Fruit fly (Drosophila melanogaster) whole organism: ENCODE measurements around the gene CG6664.

Experiments
- CG8478 ChIP-seq: fragments of >200 bp; optimal IDR thresholded peaks from 2 replicates; lab custom pipeline; 2018; ENCODE audit warnings: inconsistent platforms
- Dll ChIP-seq: fragments of >200 bp; optimal IDR thresholded peaks from 2 replicates; lab custom pipeline; 2017
- EcR ChIP-seq, 2 experiments: fragments of >200 bp; optimal IDR thresholded peaks; 2 replicates each; lab custom pipeline; 2017; ENCODE audit warnings: missing biosample characterization in 2 of 2, missing genetic modification characterization in 2 of 2, missing genetic modification reagents in 2 of 2
- pan ChIP-seq: fragments of >200 bp; optimal IDR thresholded peaks from 2 replicates; lab custom pipeline; 2017
- psq ChIP-seq: fragments of >200 bp; optimal IDR thresholded peaks from 2 replicates; lab custom pipeline; 2017
- usp ChIP-seq: fragments of >200 bp; optimal IDR thresholded peaks from 2 replicates; lab custom pipeline; 2017; ENCODE audit warnings: missing biosample characterization, missing genetic modification characterization, mixed read lengths

CG6664 gene

DNA sequence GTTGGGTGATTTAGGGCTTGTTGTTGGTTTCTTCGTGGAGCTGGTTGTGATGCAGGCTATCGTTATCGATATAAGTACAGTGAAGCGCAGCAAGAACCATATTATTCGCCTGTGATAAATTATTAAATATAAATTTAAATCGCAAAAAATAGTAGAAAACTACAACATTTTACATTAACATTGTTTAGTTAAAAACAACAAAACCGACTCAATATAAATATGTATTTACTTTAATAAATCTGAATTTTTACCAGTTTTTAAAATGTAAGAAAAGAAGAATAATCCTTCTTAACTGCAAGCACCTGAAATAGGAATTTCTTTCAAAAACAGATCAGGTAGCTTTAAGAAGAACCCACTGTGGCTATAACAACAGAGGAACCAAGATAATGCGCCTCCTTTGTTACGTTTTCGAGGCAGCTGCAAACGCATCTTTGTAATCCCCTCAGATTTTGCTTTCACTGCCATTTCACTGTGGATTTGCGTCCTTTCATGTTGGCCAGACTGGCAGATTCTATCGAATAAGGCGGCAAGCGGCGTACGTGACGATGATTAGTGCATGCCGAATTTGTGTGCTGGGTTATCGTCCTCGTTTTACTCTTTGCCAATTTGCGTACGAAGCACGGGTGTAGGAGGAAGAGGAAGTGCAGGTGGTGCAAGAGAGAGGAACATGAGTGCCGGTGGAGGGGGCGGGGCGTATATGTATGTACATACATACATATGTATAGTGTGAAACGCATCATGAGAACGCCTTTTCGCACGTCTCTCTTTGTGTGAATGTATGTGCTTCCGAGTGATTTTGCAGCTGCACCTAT lies 5.3 kb downstream of the CG6664 start:
- TF ChIP-seq usp (GFP tag; lab: Kevin White, UChicago) (no peak), CG8478 (peak; percentile 24), psq (lab: Kevin White, UChicago) (no peak), EcR (GFP tag; optimal IDR thresholded peaks at IDR 0.05; lab: Kevin White, UChicago) (no peak)

DNA sequence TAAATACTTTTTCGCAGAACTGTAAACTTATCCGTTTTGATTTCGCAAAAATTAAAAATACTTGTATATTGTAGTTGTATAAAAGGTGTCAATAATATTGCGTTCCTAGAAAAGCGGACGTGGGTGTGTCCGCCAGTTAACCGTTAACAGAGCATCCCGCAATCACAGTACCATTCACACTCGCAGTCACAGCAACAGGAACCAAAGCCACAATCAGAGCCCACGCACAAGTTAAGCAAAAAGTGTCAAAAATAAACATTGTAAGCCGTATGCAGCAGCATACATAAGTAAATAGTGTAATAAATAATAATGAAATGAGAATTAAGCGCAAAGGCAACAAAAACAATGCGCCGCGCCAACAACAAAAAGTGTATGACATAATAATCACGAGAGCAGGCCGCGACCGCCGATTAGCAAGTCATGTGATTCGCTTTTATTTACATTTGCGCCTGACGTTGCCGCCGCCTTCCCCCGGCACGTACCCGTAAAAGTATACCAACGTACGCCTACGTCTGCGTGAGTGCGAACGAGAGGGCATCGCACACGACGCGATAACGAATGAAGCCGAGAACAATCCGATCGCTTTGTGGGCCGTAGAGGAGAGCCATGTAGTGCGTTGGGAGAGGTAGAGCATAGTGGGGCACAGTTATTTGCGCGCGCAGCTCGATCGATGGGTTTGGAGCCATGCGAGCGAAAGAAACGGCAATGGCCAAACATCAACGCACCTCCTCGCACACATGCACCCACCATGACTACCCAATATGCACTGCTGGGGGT lies 6.1 kb downstream of the CG6664 start:
- peak in 1 of 2 experiments; percentile 38 for TF ChIP-seq EcR (GFP tag; optimal IDR thresholded peaks at IDR 0.05; lab: Kevin White, UChicago)
- peak; percentile 21 for TF ChIP-seq CG8478
- TF ChIP-seq pan (lab: Kevin White, UChicago): no peak
- no peak for TF ChIP-seq usp (GFP tag; lab: Kevin White, UChicago)
- no peak for TF ChIP-seq psq (lab: Kevin White, UChicago)
- TF ChIP-seq Dll: no peak

DNA sequence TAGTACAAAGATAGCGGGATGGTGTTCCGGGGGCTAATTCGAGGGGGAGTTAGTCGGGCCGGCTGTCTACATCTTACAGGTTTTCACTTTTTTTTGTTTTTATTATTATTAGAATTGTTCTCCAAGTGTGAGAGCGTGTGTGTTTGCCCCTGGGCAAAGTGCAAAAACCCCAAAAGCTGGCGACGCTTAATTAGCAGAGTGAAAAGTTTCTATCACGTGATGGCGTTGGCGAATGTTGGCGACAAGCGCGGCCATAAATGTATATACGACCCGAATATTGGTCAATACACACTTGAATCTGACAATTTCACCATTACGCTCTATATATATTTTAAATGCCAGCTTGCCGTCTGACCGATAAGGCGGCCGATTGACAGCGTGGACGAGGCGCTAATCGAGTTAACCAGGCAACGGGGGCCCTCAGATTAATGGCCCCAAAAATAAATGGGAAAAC lies 7.0 kb downstream of the CG6664 start:
- TF ChIP-seq Dll (no peak), usp (GFP tag; lab: Kevin White, UChicago) (no peak), pan (lab: Kevin White, UChicago) (no peak), EcR (GFP tag; optimal IDR thresholded peaks at IDR 0.05; lab: Kevin White, UChicago) (no peak), psq (lab: Kevin White, UChicago) (no peak), CG8478 (no peak)

DNA sequence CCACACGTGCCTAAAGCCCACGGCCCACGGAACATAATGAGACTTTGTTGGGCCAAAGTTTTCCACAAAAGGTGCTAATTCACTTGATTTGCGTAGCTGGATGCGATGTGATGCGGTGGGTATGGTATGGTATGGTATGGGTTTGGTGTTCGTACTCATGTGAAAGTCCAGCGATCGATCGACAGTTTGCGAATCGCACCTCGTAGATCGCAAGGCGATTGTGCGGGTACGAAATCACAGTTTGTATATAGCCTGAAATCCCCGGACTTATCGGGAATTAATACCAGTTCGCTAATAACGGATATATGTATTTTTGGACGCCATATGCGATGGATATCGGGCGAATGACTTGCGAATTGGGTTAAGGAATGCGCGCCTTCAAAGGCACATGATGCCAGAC lies 8.0 kb downstream of the CG6664 start:
- no peak for TF ChIP-seq usp (GFP tag; lab: Kevin White, UChicago)
- no peak for TF ChIP-seq EcR (GFP tag; optimal IDR thresholded peaks at IDR 0.05; lab: Kevin White, UChicago)
- no peak for TF ChIP-seq Dll
- TF ChIP-seq pan (lab: Kevin White, UChicago): no peak
- TF ChIP-seq CG8478: no peak
- TF ChIP-seq psq (lab: Kevin White, UChicago): no peak

DNA sequence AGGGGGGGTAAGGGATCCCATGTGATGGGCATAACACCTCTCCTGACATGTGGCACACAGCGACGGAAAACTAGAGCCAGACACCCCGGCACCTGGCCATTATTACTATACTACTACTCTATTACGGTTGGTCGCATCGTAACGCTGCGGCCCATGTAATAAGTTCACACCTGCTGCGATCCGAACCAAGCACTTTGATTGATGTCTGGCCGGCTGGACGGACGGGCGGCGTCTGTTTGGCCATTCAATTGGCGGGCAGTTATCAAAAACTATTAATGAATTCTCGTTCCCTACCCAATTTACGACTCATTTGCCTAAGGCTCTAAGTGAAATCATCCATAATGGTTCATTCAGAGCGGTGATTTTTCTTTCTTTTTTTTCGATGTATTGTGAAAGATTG lies 8.5 kb downstream of the CG6664 start:
- TF ChIP-seq pan (lab: Kevin White, UChicago) (no peak), Dll (no peak), usp (GFP tag; lab: Kevin White, UChicago) (no peak)

DNA sequence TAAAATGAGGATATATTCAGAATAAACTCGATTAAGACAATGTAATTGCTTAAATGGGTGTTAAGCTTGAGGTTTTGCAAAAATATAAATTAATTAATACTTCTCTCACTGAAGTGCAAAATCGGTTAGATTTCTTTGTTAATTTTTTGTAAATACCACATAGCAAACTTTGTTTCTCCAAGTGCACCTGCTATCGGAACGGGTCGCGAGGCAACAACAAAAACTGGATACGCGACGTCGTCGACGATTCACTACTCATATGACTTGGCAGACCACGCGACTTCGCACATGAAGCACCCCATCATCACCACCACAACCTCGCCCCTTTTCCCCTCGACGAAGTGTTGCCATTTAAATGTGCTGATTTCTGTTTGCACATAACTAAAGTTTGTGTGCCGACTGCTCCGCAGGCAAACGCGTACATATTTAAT lies 8.9 kb downstream of the CG6664 start:
- TF ChIP-seq usp (GFP tag; lab: Kevin White, UChicago): no peak
- no peak for TF ChIP-seq Dll
- no peak for TF ChIP-seq psq (lab: Kevin White, UChicago)
- TF ChIP-seq EcR (GFP tag; optimal IDR thresholded peaks at IDR 0.05; lab: Kevin White, UChicago): no peak
- TF ChIP-seq CG8478: no peak
- TF ChIP-seq pan (lab: Kevin White, UChicago): no peak

DNA sequence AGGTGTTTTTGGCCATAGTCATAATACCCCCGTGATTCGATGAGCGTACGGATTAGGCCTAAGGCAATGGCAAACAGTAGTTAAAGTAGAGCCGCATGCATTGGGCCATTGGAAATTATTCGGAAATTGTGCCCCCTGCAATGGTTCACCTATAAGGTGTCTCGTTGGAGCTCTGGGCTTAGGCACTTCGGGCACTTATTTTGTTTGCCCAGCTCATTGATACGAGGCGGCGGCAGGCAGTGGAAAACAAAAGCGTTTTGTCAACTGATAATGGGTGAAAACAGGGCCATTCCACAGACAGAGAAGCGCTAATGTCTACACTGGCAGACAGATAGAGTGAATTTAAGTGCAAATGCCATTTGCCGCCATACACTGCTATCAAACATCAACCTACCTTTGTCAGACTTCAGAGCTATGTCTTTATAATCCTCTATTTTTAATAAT lies 9.7 kb downstream of the CG6664 start:
- TF ChIP-seq Dll (no peak), psq (lab: Kevin White, UChicago) (no peak), EcR (GFP tag; optimal IDR thresholded peaks at IDR 0.05; lab: Kevin White, UChicago) (no peak), usp (GFP tag; lab: Kevin White, UChicago) (no peak), CG8478 (no peak), pan (lab: Kevin White, UChicago) (no peak)

DNA sequence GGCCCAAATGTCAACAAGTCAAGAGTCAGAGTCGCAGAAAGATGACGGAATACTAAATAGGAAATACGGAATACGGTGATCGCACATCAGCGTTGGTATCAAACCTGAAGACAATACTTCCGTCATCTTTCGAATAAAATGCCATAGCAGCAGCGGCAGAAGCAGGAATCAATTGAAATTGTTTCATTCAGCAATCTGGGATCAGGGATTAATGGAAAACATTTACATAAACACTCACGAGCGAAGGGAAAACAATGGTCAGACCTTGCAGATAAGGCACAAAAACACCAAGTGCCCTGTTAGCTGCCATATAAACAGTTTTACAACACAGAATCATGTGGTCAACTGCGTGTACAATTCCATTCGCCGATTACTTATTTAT lies 10.6 kb downstream of the CG6664 start:
- no peak for TF ChIP-seq CG8478
- TF ChIP-seq Dll: no peak
- TF ChIP-seq pan (lab: Kevin White, UChicago): no peak
- no peak for TF ChIP-seq psq (lab: Kevin White, UChicago)
- TF ChIP-seq EcR (GFP tag; optimal IDR thresholded peaks at IDR 0.05; lab: Kevin White, UChicago): no peak
- no peak for TF ChIP-seq usp (GFP tag; lab: Kevin White, UChicago)

DNA sequence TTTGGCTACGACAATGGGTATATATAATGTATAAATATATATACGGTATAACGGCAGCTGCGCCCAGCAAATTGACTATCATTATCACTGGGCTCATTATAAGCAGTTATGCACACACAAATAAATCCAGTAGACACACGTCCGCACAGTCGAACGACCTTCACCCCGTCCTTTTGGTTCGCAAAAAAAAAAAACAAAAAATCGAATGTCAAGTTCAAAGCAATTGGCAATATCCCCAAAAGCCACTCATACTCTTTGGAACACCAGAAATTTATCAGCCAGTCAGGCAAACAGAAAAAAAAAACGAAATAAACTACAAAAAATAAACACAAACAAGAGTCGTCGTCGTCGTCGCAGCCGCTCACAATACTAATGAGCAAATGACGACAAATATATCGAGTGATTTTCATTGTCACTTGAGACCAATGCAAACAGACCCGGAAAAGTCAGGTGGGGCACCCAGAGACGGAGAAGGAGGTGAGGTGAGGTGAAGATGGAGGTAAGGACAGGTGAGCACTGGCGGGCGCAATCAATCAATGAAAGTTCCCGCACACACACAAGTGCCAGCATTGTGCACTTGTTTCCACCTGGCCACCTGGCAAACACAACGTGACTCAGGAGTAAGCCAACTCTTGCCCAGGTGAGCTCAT lies 11.1 kb downstream of the CG6664 start:
- TF ChIP-seq psq (lab: Kevin White, UChicago) (no peak), Dll (no peak), CG8478 (no peak), usp (GFP tag; lab: Kevin White, UChicago) (no peak), pan (lab: Kevin White, UChicago) (no peak), EcR (GFP tag; optimal IDR thresholded peaks at IDR 0.05; lab: Kevin White, UChicago) (no peak)

DNA sequence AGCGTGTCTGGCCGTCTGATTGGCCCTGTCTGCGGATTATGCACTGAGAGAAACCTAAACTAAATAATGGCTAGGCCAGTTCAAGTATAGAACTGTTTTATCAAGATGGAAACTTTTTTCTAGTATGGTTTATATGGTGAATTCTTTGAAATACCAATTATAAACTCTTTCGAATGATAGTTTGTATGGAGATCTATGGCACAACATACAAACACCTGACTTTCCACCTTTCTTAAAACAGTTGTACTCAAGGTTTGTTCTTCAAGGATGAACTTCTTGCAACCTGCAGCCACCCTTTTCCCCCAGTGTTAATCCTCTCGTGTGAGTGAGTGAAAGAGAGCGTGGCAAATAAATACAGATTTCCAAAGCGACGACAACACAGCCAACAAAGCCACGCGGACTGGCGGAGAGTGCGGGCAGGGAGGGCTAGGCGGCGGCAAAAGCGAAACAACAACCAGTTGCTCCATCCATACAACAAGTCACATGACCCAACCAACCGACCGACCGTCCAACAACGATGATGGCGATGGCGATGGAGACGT lies 11.7 kb downstream of the CG6664 start:
- TF ChIP-seq psq (lab: Kevin White, UChicago): no peak
- TF ChIP-seq Dll: no peak
- no peak for TF ChIP-seq usp (GFP tag; lab: Kevin White, UChicago)
- TF ChIP-seq pan (lab: Kevin White, UChicago): no peak
